Fruit fly (Drosophila melanogaster): ENCODE data around the gene CG9692.

Gene CG9692

DNA sequence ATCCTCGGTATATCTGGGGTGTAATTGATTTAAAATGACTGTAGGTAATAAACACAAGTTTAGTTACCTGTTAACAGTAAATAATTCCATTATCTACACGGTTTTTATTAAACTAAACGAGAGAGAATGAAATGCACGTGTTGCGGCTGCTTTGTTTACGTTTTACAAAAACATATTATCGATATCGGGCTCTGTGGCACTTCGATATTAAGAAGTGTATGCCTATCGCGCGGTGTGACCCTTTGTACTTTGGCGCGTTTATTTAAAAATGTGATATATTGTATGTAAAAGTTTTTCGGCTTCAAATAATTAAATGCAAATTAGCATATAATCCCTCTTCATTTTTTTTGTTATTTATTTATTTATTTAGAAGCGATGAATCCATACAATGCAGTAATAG lies 25.9 kb downstream of the CG9692 start, which contains the start of gene Dbp73D:
Gene Dbp73D (minus strand): TSS at position 174 of the 400 bp plus-strand sequence.
- TF ChIP-seq pdm3 (GFP tag; optimal IDR thresholded peaks at IDR 0.05) (no peak), achi (GFP tag; optimal IDR thresholded peaks at IDR 0.05) (no peak), spab (GFP tag; optimal IDR thresholded peaks at IDR 0.05) (no peak), CG6854 (GFP tag; optimal IDR thresholded peaks at IDR 0.05) (no peak), Blimp-1 (GFP tag; optimal IDR thresholded peaks at IDR 0.05) (no peak)

dm6 chr3L:16733246-16733645 lies 28.5 kb downstream of the CG9692 start, which contains the start of gene CG9701:
TSS of gene CG9701 (plus strand) at chr3L:16733546.
- TF ChIP-seq achi (GFP tag; optimal IDR thresholded peaks at IDR 0.05): no peak
- TF ChIP-seq Eip78C (GFP tag): no peak
- no peak for TF ChIP-seq fd59A (GFP tag; optimal IDR thresholded peaks at IDR 0.05)
- TF ChIP-seq CG10669 (GFP tag; optimal IDR thresholded peaks at IDR 0.05): no peak

dm6 chr3L:16741660-16742059 lies 36.9 kb downstream of the CG9692 start:
- TF ChIP-seq dsx (GFP tag; optimal IDR thresholded peaks at IDR 0.05; ENCODE audit: poor library complexity, severe bottlenecking): peak; percentile 46
- TF ChIP-seq CG1621 (tag; optimal IDR thresholded peaks at IDR 0.05): no peak

DNA sequence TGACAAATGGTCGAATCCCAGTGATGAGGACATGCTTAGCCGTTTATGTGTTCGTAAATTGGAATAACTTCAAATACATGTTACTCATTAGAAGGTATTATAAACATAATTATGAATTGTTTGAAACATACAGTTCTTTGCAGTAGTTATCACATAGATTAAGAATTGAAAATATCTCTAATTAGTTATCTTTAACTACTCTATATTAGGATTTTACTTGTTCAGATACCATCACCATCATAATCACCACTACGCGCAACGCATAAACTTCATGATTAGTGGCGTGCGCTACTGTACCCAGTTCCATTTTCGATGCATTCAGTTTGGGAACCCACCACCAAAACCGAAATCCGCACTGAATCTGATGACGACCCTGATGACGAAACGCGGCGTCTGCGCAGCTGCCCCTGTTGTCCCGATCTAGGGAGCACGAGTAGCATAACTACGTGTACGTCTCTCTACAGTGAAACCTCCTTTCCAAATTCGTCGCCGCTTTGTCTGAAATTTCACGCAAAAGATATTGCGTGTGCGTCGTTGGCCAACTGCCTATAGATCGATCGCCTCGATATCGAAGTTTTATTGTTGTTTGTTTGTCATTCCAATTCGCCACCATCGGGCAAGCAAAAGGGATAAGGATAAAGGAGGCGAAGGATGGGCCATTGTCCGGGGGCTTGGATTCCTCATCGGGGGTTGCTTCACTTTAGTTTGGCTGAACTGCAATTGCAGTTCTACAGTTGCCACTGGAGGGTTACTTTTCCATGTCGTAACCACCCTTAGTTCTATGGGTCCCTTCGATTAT lies 39.3 kb downstream of the CG9692 start:
- TF ChIP-seq Hr4 (GFP tag; optimal IDR thresholded peaks at IDR 0.05) (no peak), CG34406 (GFP tag; optimal IDR thresholded peaks at IDR 0.05) (no peak), Lpt (GFP tag; optimal IDR thresholded peaks at IDR 0.05) (no peak), CG7368 (GFP tag; optimal IDR thresholded peaks at IDR 0.05) (no peak), CG6854 (GFP tag; optimal IDR thresholded peaks at IDR 0.05) (no peak), Sox14 (GFP tag; optimal IDR thresholded peaks at IDR 0.05) (no peak), CG8632 (GFP tag; optimal IDR thresholded peaks at IDR 0.05) (no peak), Eip75B (GFP tag; optimal IDR thresholded peaks at IDR 0.05) (no peak), CG10669 (GFP tag; optimal IDR thresholded peaks at IDR 0.05) (no peak), acj6 (GFP tag; optimal IDR thresholded peaks at IDR 0.05) (no peak), CG11294 (GFP tag; IDR thresholded peaks at IDR 0.05) (no peak), CG8119 (GFP tag; IDR thresholded peaks at IDR 0.05) (no peak), CG9139 (GFP tag; optimal IDR thresholded peaks at IDR 0.05) (no peak), Smox (GFP tag; optimal IDR thresholded peaks at IDR 0.05) (no peak), CG4318 (GFP tag; optimal IDR thresholded peaks at IDR 0.05) (no peak)

DNA sequence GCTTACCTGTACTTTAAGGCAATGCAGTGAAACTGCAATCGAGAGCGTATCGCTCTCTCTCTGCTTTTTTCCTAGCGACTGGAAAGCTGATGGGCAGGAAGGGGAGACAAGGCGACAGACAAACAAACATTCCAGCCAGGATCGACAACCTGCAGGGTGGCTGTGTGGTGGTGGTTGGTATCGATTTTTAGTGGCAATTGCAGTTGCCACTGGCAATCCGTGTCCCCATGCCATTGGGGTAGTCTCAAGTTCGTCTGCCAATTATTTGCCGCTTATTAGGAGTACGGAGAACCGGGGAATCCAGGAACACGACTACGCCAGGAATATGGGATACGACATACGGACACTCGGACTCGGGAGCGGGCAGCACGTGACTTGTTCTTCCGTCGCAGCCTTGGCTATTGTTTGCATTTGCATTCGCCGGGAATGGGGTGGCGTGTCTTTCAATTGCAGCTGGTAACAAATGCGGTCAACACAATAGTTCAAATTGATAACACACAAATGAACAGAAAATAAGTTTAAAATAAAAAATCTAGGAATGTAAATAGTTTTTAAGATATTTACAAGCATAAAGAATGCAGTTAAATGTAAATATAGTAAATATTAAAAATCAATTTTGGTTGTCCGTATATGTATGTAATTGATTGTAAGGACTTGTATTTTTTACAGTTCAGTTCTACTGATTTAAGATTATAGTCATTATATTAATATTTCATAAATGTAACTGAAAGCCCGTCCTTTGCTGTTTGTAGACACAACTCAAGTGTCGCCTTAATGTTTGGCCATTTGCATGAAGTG lies 42.0 kb downstream of the CG9692 start:
- TF ChIP-seq fd85E (GFP tag; optimal IDR thresholded peaks at IDR 0.05) (no peak), CG3919 (GFP tag; optimal IDR thresholded peaks at IDR 0.05) (no peak), CG3032 (tag; optimal IDR thresholded peaks at IDR 0.05) (peak; percentile 2), CG6808 (GFP tag; optimal IDR thresholded peaks at IDR 0.05) (peak; percentile 41), Hr38 (GFP tag; optimal IDR thresholded peaks at IDR 0.05) (no peak), CG6276 (GFP tag; optimal IDR thresholded peaks at IDR 0.05) (peak; percentile 13), CG15336 (GFP tag; IDR thresholded peaks at IDR 0.05) (no peak), Hr39 (GFP tag; optimal IDR thresholded peaks at IDR 0.05) (no peak), Lpt (GFP tag; optimal IDR thresholded peaks at IDR 0.05) (peak; percentile 16), achi (GFP tag; optimal IDR thresholded peaks at IDR 0.05) (no peak), vri (GFP tag; optimal IDR thresholded peaks at IDR 0.05) (no peak), CG6163 (GFP tag; IDR thresholded peaks at IDR 0.05) (no peak), net (GFP tag; optimal IDR thresholded peaks at IDR 0.05) (no peak), Ets96B (tag; optimal IDR thresholded peaks at IDR 0.05) (no peak), CG11762 (GFP tag; optimal IDR thresholded peaks at IDR 0.05; ENCODE audit: insufficient read depth) (no peak), Ets21C (GFP tag; optimal IDR thresholded peaks at IDR 0.05) (no peak), Smox (GFP tag; optimal IDR thresholded peaks at IDR 0.05) (no peak), cyc (GFP tag; optimal IDR thresholded peaks at IDR 0.05) (no peak), CG31627 (GFP tag; optimal IDR thresholded peaks at IDR 0.05) (no peak), CG6854 (GFP tag; optimal IDR thresholded peaks at IDR 0.05) (no peak), Eip75B (GFP tag; optimal IDR thresholded peaks at IDR 0.05) (no peak), CG7368 (GFP tag; optimal IDR thresholded peaks at IDR 0.05) (no peak), dsx (GFP tag; optimal IDR thresholded peaks at IDR 0.05; ENCODE audit: poor library complexity, severe bottlenecking) (no peak), CG11902 (GFP tag; optimal IDR thresholded peaks at IDR 0.05) (no peak), CG6792 (GFP tag; optimal IDR thresholded peaks at IDR 0.05) (no peak), CG8119 (GFP tag; IDR thresholded peaks at IDR 0.05) (no peak)

Data from whole organism, prepupa.